Worm (Caenorhabditis elegans): ENCODE measurements around the gene rga-3.

- no peak for TF ChIP-seq unc-130 (tag; optimal IDR thresholded peaks at IDR 0.05)
- TF ChIP-seq unc-62 (GFP tag; optimal IDR thresholded peaks at IDR 0.05): no peak
- no peak for TF ChIP-seq nhr-28 (tag; optimal IDR thresholded peaks at IDR 0.05)
- no peak for TF ChIP-seq lin-39 (tag; optimal IDR thresholded peaks at IDR 0.05)
These were observed 22.1 kb upstream of the rga-3 start for ce11 chrV:5695635-5696034.

All from whole organism, L1 larva.